Worm (Caenorhabditis elegans) whole organism, L2 larva: ENCODE data around the gene npr-1.

Experiments used
- nhr-129 ChIP-seq: fragments of 150-350 bp; optimal IDR thresholded peaks from 2 replicates; lab custom pipeline; 2014; ENCODE audit warnings: missing biosample characterization, missing genetic modification characterization
- nhr-237 ChIP-seq: fragments of 150-350 bp; optimal IDR thresholded peaks from 2 replicates; lab custom pipeline; 2014; ENCODE audit warnings: missing biosample characterization, missing genetic modification characterization

ce11 chrX:4809753-4810424 is 40.1 kb upstream of the npr-1 start:
- no peak for TF ChIP-seq nhr-237 (tag; lab: Kevin White, UChicago)
- TF ChIP-seq nhr-129 (tag; lab: Kevin White, UChicago) = peak; percentile 18
